Worm (Caenorhabditis elegans) whole organism, midembryonic: ENCODE data around the gene asah-2.

Source experiments
- T22C8.4 ChIP-seq: fragments of 200-800 bp; sonication (Bioruptor generic); IDR thresholded peaks from 2 replicates; pipeline ENCODE4 v1.3.6; 2022; ENCODE audit warnings: missing genetic modification characterization, missing compliant biosample characterization
- cog-1 ChIP-seq: sonication (generic microtip); optimal IDR thresholded peaks from 2 replicates; lab custom pipeline; 2016; ENCODE audit warnings: missing genetic modification characterization, missing compliant biosample characterization
- flt-1 ChIP-seq: fragments of 200-800 bp; sonication (Bioruptor generic); IDR thresholded peaks from 2 replicates; pipeline ENCODE4 v1.3.6; 2022; ENCODE audit warnings: missing genetic modification characterization, missing compliant biosample characterization
- klf-2 ChIP-seq: fragments of 200-800 bp; sonication (Bioruptor generic); conservative IDR thresholded peaks from 2 replicates; pipeline ENCODE4 v1.3.6; 2022; ENCODE audit warnings: missing genetic modification reagents, missing genetic modification characterization, missing compliant biosample characterization
- med-1 ChIP-seq: sonication (generic microtip); optimal IDR thresholded peaks from 2 replicates; lab custom pipeline; 2017; ENCODE audit warnings: missing genetic modification characterization, mild to moderate bottlenecking, missing compliant biosample characterization, antibody characterized with exemption, missing genetic modification reagents; ENCODE audit not compliant: insufficient read depth
- ref-1 ChIP-seq: fragments of 200-800 bp; sonication (Bioruptor generic); conservative IDR thresholded peaks from 2 replicates; pipeline ENCODE4 v1.3.6; 2022; ENCODE audit warnings: missing genetic modification reagents, missing genetic modification characterization, missing compliant biosample characterization
- tab-1 ChIP-seq: fragments of 200-800 bp; sonication (Bioruptor generic); IDR thresholded peaks from 2 replicates; pipeline ENCODE4 v1.3.6; 2022; ENCODE audit warnings: missing genetic modification characterization, missing compliant biosample characterization
- ztf-23 ChIP-seq: fragments of 200-800 bp; sonication (Bioruptor generic); IDR thresholded peaks from 2 replicates; pipeline ENCODE4 v1.3.6; 2022; ENCODE audit warnings: missing genetic modification reagents, missing genetic modification characterization, missing compliant biosample characterization
- ztf-29 ChIP-seq: fragments of 200-800 bp; sonication (Bioruptor generic); IDR thresholded peaks from 2 replicates; pipeline ENCODE4 v1.3.6; 2022; ENCODE audit warnings: missing genetic modification reagents, missing genetic modification characterization, missing compliant biosample characterization

asah-2 gene

ce11 chrII:10139177-10139640 lies at the start of gene asah-2:
asah-2 (plus strand) TSS chrII:10139590.
- TF ChIP-seq klf-2 (GFP tag; lab: Robert Waterston, UW), result no peak
- no peak for TF ChIP-seq med-1 (GFP tag; lab: Kevin White, UChicago)
- TF ChIP-seq T22C8.4 (GFP tag; lab: Robert Waterston, UW), result no peak
- TF ChIP-seq tab-1 (GFP tag; lab: Robert Waterston, UW), result no peak
- no peak for TF ChIP-seq ztf-29 (GFP tag; lab: Robert Waterston, UW)
- TF ChIP-seq ref-1 (GFP tag; lab: Robert Waterston, UW), result no peak
- no peak for TF ChIP-seq flt-1 (GFP tag; lab: Robert Waterston, UW)
- no peak for TF ChIP-seq ztf-23 (GFP tag; lab: Robert Waterston, UW)
- no peak for TF ChIP-seq cog-1 (tag; lab: Kevin White, UChicago)

DNA sequence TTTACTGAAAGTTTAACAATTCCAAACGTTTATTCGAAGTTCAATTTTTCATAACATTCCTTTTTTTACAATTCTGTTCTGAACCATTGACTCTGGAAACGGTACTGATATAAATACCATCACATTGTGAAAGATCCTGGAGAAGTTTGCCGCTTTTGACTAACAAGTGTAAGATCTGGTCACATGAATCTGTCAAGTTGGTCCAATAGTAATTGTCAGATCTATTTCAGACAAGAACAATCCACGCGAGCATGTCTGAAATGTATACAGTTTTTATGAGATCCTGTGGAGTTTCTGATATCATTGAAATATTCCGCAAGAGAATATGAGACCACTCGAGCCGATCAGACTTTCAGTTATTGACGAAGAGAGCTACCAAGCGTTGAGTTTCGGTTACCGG lies 46.3 kb upstream of the asah-2 start:
- TF ChIP-seq med-1 (GFP tag; lab: Kevin White, UChicago) (no peak), ref-1 (GFP tag; lab: Robert Waterston, UW) (no peak), tab-1 (GFP tag; lab: Robert Waterston, UW) (no peak), klf-2 (GFP tag; lab: Robert Waterston, UW) (no peak), T22C8.4 (GFP tag; lab: Robert Waterston, UW) (no peak), ztf-29 (GFP tag; lab: Robert Waterston, UW) (no peak), cog-1 (tag; lab: Kevin White, UChicago) (no peak), flt-1 (GFP tag; lab: Robert Waterston, UW) (no peak), ztf-23 (GFP tag; lab: Robert Waterston, UW) (no peak)

- no peak for TF ChIP-seq cog-1 (tag; lab: Kevin White, UChicago)
- no peak for TF ChIP-seq ztf-29 (GFP tag; lab: Robert Waterston, UW)
- no peak for TF ChIP-seq flt-1 (GFP tag; lab: Robert Waterston, UW)
- TF ChIP-seq med-1 (GFP tag; lab: Kevin White, UChicago), result no peak
- no peak for TF ChIP-seq T22C8.4 (GFP tag; lab: Robert Waterston, UW)
- no peak for TF ChIP-seq klf-2 (GFP tag; lab: Robert Waterston, UW)
- TF ChIP-seq tab-1 (GFP tag; lab: Robert Waterston, UW), result no peak
- no peak for TF ChIP-seq ref-1 (GFP tag; lab: Robert Waterston, UW)
- no peak for TF ChIP-seq ztf-23 (GFP tag; lab: Robert Waterston, UW)
These were observed 45.0 kb upstream of the asah-2 start, which contains the start of gene lact-2 for ce11 chrII:10094190-10094923. lact-2 (plus strand) TSS chrII:10094873.

DNA sequence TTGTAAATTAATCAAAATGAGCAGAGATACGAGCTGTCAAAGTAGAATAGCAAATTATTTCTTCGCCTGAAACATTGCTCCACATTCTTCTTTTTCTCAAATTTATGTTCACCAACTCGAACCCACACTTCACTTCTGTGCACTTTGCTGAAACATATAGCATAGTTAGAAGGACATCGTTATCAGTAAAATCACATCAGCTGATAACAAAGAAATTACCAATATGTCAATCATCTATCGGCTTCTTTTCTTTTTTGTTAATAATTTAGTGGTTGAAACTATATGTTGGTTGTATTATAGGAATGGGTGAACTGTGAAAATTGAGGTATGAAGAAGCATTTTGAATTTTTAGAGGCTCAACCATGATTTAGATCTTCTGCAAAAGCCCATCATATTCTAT lies 44.2 kb upstream of the asah-2 start:
- no peak for TF ChIP-seq flt-1 (GFP tag; lab: Robert Waterston, UW)
- no peak for TF ChIP-seq klf-2 (GFP tag; lab: Robert Waterston, UW)
- no peak for TF ChIP-seq T22C8.4 (GFP tag; lab: Robert Waterston, UW)
- no peak for TF ChIP-seq ref-1 (GFP tag; lab: Robert Waterston, UW)
- TF ChIP-seq tab-1 (GFP tag; lab: Robert Waterston, UW), result no peak
- TF ChIP-seq cog-1 (tag; lab: Kevin White, UChicago), result no peak
- no peak for TF ChIP-seq ztf-23 (GFP tag; lab: Robert Waterston, UW)
- TF ChIP-seq med-1 (GFP tag; lab: Kevin White, UChicago), result no peak

DNA sequence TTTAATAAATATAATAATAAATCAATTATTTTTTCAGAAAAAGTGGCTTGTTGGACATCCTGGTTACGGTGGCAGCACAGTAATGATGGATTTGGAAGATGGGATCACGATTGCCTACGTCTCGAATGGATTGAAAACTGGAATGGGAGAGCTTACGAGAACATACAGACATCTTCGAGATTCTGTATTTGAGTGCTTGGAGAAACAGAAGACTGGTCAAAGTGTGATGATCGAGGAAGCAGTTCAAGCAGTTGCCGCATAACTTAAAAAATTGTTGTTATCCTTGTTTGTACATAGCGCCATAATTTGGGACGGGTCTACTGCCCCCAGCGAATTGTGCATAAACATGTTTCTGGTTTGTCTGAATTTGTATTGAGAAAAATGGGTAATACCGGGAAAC lies 41.0 kb upstream of the asah-2 start:
- TF ChIP-seq T22C8.4 (GFP tag; lab: Robert Waterston, UW), result no peak
- no peak for TF ChIP-seq ref-1 (GFP tag; lab: Robert Waterston, UW)
- no peak for TF ChIP-seq klf-2 (GFP tag; lab: Robert Waterston, UW)
- no peak for TF ChIP-seq flt-1 (GFP tag; lab: Robert Waterston, UW)
- TF ChIP-seq ztf-29 (GFP tag; lab: Robert Waterston, UW), result no peak
- no peak for TF ChIP-seq tab-1 (GFP tag; lab: Robert Waterston, UW)
- TF ChIP-seq cog-1 (tag; lab: Kevin White, UChicago), result no peak
- no peak for TF ChIP-seq ztf-23 (GFP tag; lab: Robert Waterston, UW)
- TF ChIP-seq med-1 (GFP tag; lab: Kevin White, UChicago), result no peak

- TF ChIP-seq ztf-29 (GFP tag; lab: Robert Waterston, UW) (no peak), cog-1 (tag; lab: Kevin White, UChicago) (no peak), tab-1 (GFP tag; lab: Robert Waterston, UW) (no peak), flt-1 (GFP tag; lab: Robert Waterston, UW) (no peak), med-1 (GFP tag; lab: Kevin White, UChicago) (no peak), T22C8.4 (GFP tag; lab: Robert Waterston, UW) (no peak), ref-1 (GFP tag; lab: Robert Waterston, UW) (no peak), ztf-23 (GFP tag; lab: Robert Waterston, UW) (no peak), klf-2 (GFP tag; lab: Robert Waterston, UW) (no peak)
These were observed 40.3 kb upstream of the asah-2 start for ce11 chrII:10099072-10099471.

- TF ChIP-seq klf-2 (GFP tag; lab: Robert Waterston, UW), result no peak
- no peak for TF ChIP-seq ztf-23 (GFP tag; lab: Robert Waterston, UW)
- no peak for TF ChIP-seq ref-1 (GFP tag; lab: Robert Waterston, UW)
- TF ChIP-seq med-1 (GFP tag; lab: Kevin White, UChicago), result no peak
- no peak for TF ChIP-seq T22C8.4 (GFP tag; lab: Robert Waterston, UW)
- no peak for TF ChIP-seq flt-1 (GFP tag; lab: Robert Waterston, UW)
- TF ChIP-seq tab-1 (GFP tag; lab: Robert Waterston, UW), result no peak
- TF ChIP-seq ztf-29 (GFP tag; lab: Robert Waterston, UW), result no peak
- no peak for TF ChIP-seq cog-1 (tag; lab: Kevin White, UChicago)
These were observed 39.5 kb upstream of the asah-2 start, which contains the start of the genes pas-7 and puf-12 for ce11 chrII:10099804-10100360. pas-7 (minus strand) TSS chrII:10099854. puf-12 (plus strand) TSS chrII:10100310.

DNA sequence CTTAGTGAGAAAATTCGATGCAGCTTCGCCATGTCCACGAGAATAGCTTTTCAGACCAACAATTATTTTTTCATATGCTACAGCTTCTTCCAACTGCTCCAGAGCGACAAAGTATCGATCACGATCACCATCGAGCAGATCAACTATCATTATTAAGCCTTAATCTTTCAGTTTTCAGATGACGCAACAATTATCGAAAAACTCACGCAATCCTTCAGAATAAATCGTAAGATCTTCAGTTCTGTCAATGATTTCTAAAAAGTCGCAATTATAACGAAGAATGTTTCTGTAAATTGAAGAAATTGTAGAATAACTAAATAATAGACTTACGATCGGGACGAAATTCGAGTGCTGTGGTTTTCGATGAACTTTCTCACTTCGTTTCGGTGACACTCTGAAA lies 36.2 kb upstream of the asah-2 start:
- TF ChIP-seq ztf-29 (GFP tag; lab: Robert Waterston, UW) (no peak), ztf-23 (GFP tag; lab: Robert Waterston, UW) (no peak), med-1 (GFP tag; lab: Kevin White, UChicago) (no peak), cog-1 (tag; lab: Kevin White, UChicago) (no peak), tab-1 (GFP tag; lab: Robert Waterston, UW) (no peak), klf-2 (GFP tag; lab: Robert Waterston, UW) (no peak), T22C8.4 (GFP tag; lab: Robert Waterston, UW) (no peak), ref-1 (GFP tag; lab: Robert Waterston, UW) (no peak), flt-1 (GFP tag; lab: Robert Waterston, UW) (no peak)
